Fruit fly (Drosophila melanogaster) whole organism, embryonic: ENCODE data around the gene CG43938.

ENCODE experiments used
- Aef1 ChIP-seq: fragments of 200-800 bp; sonication (Bioruptor generic); IDR thresholded peaks from 3 replicates; pipeline ENCODE4 v1.3.6; 2022; ENCODE audit warnings: missing biosample characterization, missing genetic modification characterization
- C15 ChIP-seq: fragments of 200-800 bp; sonication (Bioruptor generic); IDR thresholded peaks from 3 replicates; pipeline ENCODE4 v1.3.6; 2022; ENCODE audit warnings: missing biosample characterization, missing genetic modification characterization
- CG17361 ChIP-seq: fragments of 200-800 bp; sonication (Bioruptor generic); IDR thresholded peaks from 3 replicates; pipeline ENCODE4 v1.3.6; 2022; ENCODE audit warnings: missing biosample characterization, missing genetic modification characterization
- CG6765 ChIP-seq: fragments of 200-800 bp; sonication (Bioruptor generic); optimal IDR thresholded peaks from 3 replicates; lab custom pipeline; 2017; ENCODE audit warnings: missing biosample characterization, mild to moderate bottlenecking, missing genetic modification characterization
- pzg ChIP-seq: fragments of 200-800 bp; sonication (Bioruptor generic); optimal IDR thresholded peaks from 3 replicates; lab custom pipeline; 2018; ENCODE audit warnings: missing biosample characterization, mild to moderate bottlenecking, missing genetic modification characterization, moderate library complexity

- TF ChIP-seq pzg (GFP tag; lab: Kevin White, UChicago) (no peak), Aef1 (no peak), CG17361 (GFP tag; lab: Robert Waterston, UW) (0 out of 3 replicates have a peak, but pooled peaks have one; percentile 37), C15 (GFP tag; lab: Robert Waterston, UW) (no peak), CG6765 (GFP tag; lab: Kevin White, UChicago) (no peak)
Measured at dm6 chr3L:21100429-21100828, 21.0 kb upstream of the CG43938 start.
